Worm (Caenorhabditis elegans): ENCODE measurements around the gene Y37H2A.11.

Y37H2A.11 gene

DNA sequence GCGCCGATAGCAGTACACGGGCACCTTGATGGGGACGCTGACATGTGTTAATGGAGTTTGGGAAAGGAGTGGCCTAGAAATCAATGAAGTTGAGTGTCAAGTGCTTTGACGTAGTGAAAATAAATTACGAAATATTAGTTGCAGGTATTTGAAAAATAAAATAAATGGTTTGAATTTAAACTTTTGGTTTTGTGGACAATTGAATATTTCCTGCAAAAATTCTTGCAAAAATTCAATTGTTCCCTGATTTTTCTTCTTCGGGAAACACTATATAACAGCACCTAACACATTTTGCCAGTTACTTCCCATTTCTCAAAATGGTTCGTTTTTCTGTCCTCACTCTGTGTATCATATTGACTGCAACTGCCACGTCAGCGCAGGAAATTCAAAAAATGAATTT, 1.3 kb downstream of the Y37H2A.11 start, which contains the start of gene Y37H2A.13:
Gene Y37H2A.13 (plus strand): TSS at position 301 of the 400 bp plus-strand sequence.
- TF ChIP-seq dao-5 (tag; optimal IDR thresholded peaks at IDR 0.05) (no peak), him-1 (tag; optimal IDR thresholded peaks at IDR 0.05) (no peak), W03F9.2 (tag; optimal IDR thresholded peaks at IDR 0.05) (no peak)

ce11 chrV:18143445-18143844, 2.2 kb downstream of the Y37H2A.11 start, which contains the start of gene Y37H2A.14:
Y37H2A.14 (plus strand) TSS chrV:18143745.
- no peak for TF ChIP-seq him-1 (tag; optimal IDR thresholded peaks at IDR 0.05)
- TF ChIP-seq dao-5 (tag; optimal IDR thresholded peaks at IDR 0.05): no peak
- no peak for TF ChIP-seq W03F9.2 (tag; optimal IDR thresholded peaks at IDR 0.05)

DNA sequence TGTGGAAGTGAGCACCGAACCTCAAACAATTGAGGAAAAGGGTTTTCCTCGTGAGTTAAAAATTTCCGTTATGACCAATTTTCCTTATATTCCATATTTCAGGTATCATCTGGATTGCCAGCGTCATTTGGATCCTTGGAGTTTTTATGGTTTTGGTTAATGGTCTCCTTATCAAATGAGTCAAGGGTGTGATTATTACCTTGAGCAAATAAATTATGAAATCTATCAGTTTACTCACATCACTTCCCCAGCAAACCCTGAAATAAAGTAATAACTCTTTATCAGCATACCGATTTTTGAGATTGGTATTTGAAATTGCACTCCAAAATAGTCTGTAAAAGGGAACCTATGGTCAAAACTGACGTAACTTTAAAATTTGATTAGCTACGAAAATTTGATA, 3.2 kb downstream of the Y37H2A.11 start:
- TF ChIP-seq dao-5 (tag; optimal IDR thresholded peaks at IDR 0.05) (no peak), W03F9.2 (tag; optimal IDR thresholded peaks at IDR 0.05) (no peak), him-1 (tag; optimal IDR thresholded peaks at IDR 0.05) (no peak)

DNA sequence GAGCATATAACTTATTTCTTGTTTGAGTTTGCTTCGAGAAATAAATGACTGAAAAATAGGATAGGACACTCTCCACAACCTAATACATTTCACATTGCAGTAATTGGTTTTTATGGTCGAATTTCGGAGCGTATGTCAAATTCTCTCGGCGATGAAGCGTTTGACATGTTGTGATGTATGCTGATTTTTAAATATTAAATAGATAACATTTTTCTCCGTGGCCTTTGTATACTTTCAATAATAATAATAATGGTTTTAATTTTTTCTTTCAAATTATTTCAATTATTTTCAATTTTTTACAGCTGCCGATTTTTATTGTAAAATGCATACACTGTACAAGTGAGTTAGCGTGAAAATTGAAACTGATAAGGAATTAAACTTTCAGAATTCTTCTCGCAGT, 4.8 kb downstream of the Y37H2A.11 start, which contains the start of gene C14A6.3:
Gene C14A6.3 (plus strand): TSS at position 301 of the 400 bp plus-strand sequence.
- TF ChIP-seq W03F9.2 (tag; optimal IDR thresholded peaks at IDR 0.05) (no peak), him-1 (tag; optimal IDR thresholded peaks at IDR 0.05) (no peak), dao-5 (tag; optimal IDR thresholded peaks at IDR 0.05) (no peak)

ce11 chrV:18157707-18158106, 16.4 kb downstream of the Y37H2A.11 start, which contains the start of gene clec-48:
clec-48 (plus strand) TSS chrV:18158026.
- no peak for TF ChIP-seq W03F9.2 (tag; optimal IDR thresholded peaks at IDR 0.05)
- TF ChIP-seq dao-5 (tag; optimal IDR thresholded peaks at IDR 0.05): no peak
- no peak for TF ChIP-seq him-1 (tag; optimal IDR thresholded peaks at IDR 0.05)

DNA sequence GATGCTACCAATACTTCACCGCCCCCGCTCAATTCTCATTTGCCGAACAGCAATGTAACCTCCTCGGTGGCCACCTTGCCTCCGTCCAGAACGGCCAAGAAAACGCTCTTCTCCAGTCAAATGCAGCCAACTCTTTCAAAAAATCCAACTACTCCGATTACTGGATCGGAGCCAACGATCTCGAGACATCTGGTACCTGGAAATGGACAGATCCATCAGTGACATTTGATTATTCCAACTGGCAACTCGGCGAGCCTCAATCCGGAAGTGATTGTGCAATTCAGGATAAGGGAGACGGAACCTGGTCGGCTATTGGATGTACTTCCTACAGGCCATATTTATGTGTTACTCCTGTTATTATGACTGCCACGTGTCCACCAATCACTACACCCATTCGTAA, 16.9 kb downstream of the Y37H2A.11 start:
- TF ChIP-seq him-1 (tag; optimal IDR thresholded peaks at IDR 0.05) (no peak), dao-5 (tag; optimal IDR thresholded peaks at IDR 0.05) (no peak), W03F9.2 (tag; optimal IDR thresholded peaks at IDR 0.05) (no peak)

ce11 chrV:18161228-18161627, 20.0 kb downstream of the Y37H2A.11 start, which contains the start of gene C14A6.13:
C14A6.13 (minus strand) TSS chrV:18161328.
- TF ChIP-seq him-1 (tag; optimal IDR thresholded peaks at IDR 0.05): no peak
- no peak for TF ChIP-seq dao-5 (tag; optimal IDR thresholded peaks at IDR 0.05)
- no peak for TF ChIP-seq W03F9.2 (tag; optimal IDR thresholded peaks at IDR 0.05)

- TF ChIP-seq him-1 (tag; optimal IDR thresholded peaks at IDR 0.05) (no peak), W03F9.2 (tag; optimal IDR thresholded peaks at IDR 0.05) (no peak), dao-5 (tag; optimal IDR thresholded peaks at IDR 0.05) (no peak)
These were observed 21.3 kb downstream of the Y37H2A.11 start, which contains the start of gene C14A6.12 for ce11 chrV:18162568-18162967. C14A6.12 (minus strand) TSS chrV:18162668.

DNA sequence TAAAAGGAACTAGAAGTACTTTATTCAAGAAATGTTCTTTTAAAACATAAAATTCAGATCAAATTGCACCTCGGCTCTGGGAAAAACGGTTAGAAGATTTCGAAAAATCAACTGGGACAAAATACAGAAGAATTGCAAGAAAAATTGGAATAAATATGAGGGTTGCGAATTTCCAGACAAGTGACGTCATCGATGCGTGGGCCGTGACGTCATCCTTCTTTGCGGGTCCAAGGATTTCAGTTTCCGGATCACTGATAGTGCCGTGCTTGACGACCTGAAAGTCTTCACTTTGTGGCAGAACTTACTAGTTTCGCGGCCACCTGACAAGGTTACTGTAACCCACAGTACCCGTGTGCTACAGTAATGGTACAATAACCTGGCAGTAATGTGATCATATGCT, 22.2 kb downstream of the Y37H2A.11 start:
- TF ChIP-seq W03F9.2 (tag; optimal IDR thresholded peaks at IDR 0.05): no peak
- TF ChIP-seq dao-5 (tag; optimal IDR thresholded peaks at IDR 0.05): no peak
- no peak for TF ChIP-seq him-1 (tag; optimal IDR thresholded peaks at IDR 0.05)

ce11 chrV:18164758-18165157, 23.5 kb downstream of the Y37H2A.11 start, which contains the start of gene C14A6.5:
C14A6.5 (minus strand) TSS chrV:18164858.
- TF ChIP-seq W03F9.2 (tag; optimal IDR thresholded peaks at IDR 0.05) (no peak), dao-5 (tag; optimal IDR thresholded peaks at IDR 0.05) (no peak)

- TF ChIP-seq him-1 (tag; optimal IDR thresholded peaks at IDR 0.05): no peak
- TF ChIP-seq dao-5 (tag; optimal IDR thresholded peaks at IDR 0.05): no peak
- TF ChIP-seq W03F9.2 (tag; optimal IDR thresholded peaks at IDR 0.05): no peak
These were observed 25.9 kb downstream of the Y37H2A.11 start, which contains the start of gene C14A6.6 for ce11 chrV:18167161-18167560. C14A6.6 (minus strand) TSS chrV:18167261.

ce11 chrV:18168266-18168665, 27.0 kb downstream of the Y37H2A.11 start, which contains the start of gene C14A6.7:
C14A6.7 (minus strand) TSS chrV:18168366.
- TF ChIP-seq W03F9.2 (tag; optimal IDR thresholded peaks at IDR 0.05) (no peak), him-1 (tag; optimal IDR thresholded peaks at IDR 0.05) (no peak), dao-5 (tag; optimal IDR thresholded peaks at IDR 0.05) (no peak)

DNA sequence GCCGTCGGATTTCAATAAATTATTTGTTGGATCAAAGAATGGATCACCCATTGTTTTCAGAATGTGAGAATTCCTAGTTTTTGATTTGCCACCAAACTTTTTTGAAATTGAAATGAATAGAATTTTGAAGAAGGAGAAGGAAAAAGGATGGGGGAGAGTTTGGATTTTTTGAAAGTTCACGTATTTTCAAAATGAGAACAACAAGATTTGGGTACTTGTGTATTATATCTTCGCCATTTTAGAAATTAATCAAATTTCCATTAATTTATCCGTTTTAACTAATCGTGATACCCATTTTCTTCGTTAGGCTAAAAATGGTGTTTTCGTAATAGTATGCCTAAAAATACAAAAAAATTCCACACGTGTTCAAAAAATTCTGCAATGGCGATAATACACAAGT, 30.3 kb downstream of the Y37H2A.11 start, which contains the start of gene C14A6.8:
Gene C14A6.8 (minus strand): TSS at position 101 of the 400 bp plus-strand sequence.
- TF ChIP-seq dao-5 (tag; optimal IDR thresholded peaks at IDR 0.05) (no peak), W03F9.2 (tag; optimal IDR thresholded peaks at IDR 0.05) (no peak), him-1 (tag; optimal IDR thresholded peaks at IDR 0.05) (no peak)

DNA sequence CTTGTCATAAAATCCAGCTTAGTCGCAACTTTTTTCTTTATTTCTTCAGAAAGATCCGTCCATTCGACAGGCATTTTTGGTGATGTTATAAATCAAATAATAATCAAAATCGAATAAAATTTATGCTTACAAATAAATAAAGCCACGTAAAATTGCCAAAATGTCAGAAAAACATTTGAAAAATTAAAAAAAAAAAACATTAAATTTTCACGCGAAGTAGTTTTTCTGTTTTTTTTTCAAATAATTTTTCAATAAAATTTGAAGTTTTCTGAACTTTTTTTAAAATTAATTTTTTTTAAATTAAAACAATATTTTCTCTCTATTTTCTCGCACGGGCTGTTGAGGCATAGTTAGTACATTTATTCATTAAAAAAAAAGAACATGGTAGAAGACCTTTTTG, 37.4 kb downstream of the Y37H2A.11 start, which contains the start of gene C31G12.4:
Gene C31G12.4 (minus strand): TSS at position 101 of the 400 bp plus-strand sequence.
- no peak for TF ChIP-seq W03F9.2 (tag; optimal IDR thresholded peaks at IDR 0.05)
- TF ChIP-seq dao-5 (tag; optimal IDR thresholded peaks at IDR 0.05): no peak
- TF ChIP-seq him-1 (tag; optimal IDR thresholded peaks at IDR 0.05): no peak

DNA sequence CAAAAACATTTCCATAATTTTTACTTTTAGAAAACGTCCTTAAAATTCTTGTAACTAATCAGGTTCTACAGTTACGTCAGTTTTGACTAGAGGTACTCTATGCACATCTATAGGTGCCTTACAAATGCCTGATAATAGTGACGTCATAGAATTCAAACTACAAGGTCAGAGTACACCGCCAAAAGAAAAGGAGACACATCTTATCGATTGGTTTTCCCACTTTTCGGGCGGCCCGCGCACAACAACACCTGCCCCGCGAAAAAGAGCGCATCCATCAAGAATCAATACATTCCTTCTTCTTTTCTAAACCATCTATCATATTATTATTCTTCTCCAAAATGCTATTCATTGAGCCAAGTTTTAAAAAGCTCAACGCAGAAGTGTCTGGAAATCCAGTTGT, 38.4 kb downstream of the Y37H2A.11 start, which contains the start of gene C31G12.1:
Gene C31G12.1 (plus strand): TSS at position 301 of the 400 bp plus-strand sequence.
- TF ChIP-seq W03F9.2 (tag; optimal IDR thresholded peaks at IDR 0.05): no peak
- TF ChIP-seq dao-5 (tag; optimal IDR thresholded peaks at IDR 0.05): no peak
- no peak for TF ChIP-seq him-1 (tag; optimal IDR thresholded peaks at IDR 0.05)

Data from whole organism, L4/young adult.